Fruit fly (Drosophila melanogaster) whole organism, embryonic: ENCODE measurements around the gene CG46523.
A peak's percentile ranks its signal among the peaks of the same experiment; 100 is the strongest.

ENCODE experiments used
- Awh ChIP-seq: fragments of 200-800 bp; sonication (Bioruptor generic); IDR thresholded peaks from 2 replicates; pipeline ENCODE4, ENCODE4 v1.3.6; 2022; ENCODE audit warnings: missing biosample characterization, missing genetic modification characterization
- CG10543 ChIP-seq: fragments of 200-800 bp; sonication (Bioruptor generic); optimal IDR thresholded peaks from 3 replicates; lab custom pipeline; 2017; ENCODE audit warnings: missing biosample characterization, mild to moderate bottlenecking, missing genetic modification characterization, moderate library complexity
- CG11456 ChIP-seq: fragments of 200-800 bp; sonication (Bioruptor generic); IDR thresholded peaks from 3 replicates; pipeline ENCODE4 v1.3.6; 2022; ENCODE audit warnings: missing biosample characterization, missing genetic modification characterization
- CG11560 ChIP-seq: fragments of 200-800 bp; sonication (Bioruptor generic); IDR thresholded peaks from 3 replicates; pipeline ENCODE4 v1.3.6; 2022; ENCODE audit warnings: missing biosample characterization, missing genetic modification characterization
- CG12104 ChIP-seq: fragments of 200-800 bp; sonication (Bioruptor generic); optimal IDR thresholded peaks from 3 replicates; lab custom pipeline; 2016; ENCODE audit warnings: missing biosample characterization, missing genetic modification characterization
- CG12659 ChIP-seq: fragments of 200-800 bp; sonication (Bioruptor generic); optimal IDR thresholded peaks from 3 replicates; lab custom pipeline; 2017; ENCODE audit warnings: mild to moderate bottlenecking, missing biosample characterization, missing genetic modification reagents, missing genetic modification characterization
- CG15479 ChIP-seq: fragments of 200-800 bp; sonication (Bioruptor generic); optimal IDR thresholded peaks from 3 replicates; lab custom pipeline; 2019; ENCODE audit warnings: missing biosample characterization, mild to moderate bottlenecking, missing genetic modification characterization, moderate library complexity
- CG1602 ChIP-seq: fragments of 200-800 bp; sonication (Bioruptor generic); optimal IDR thresholded peaks from 3 replicates; lab custom pipeline; 2016; ENCODE audit warnings: missing biosample characterization, missing genetic modification characterization
- CG18764 ChIP-seq: fragments of 200-800 bp; sonication (Bioruptor generic); optimal IDR thresholded peaks from 3 replicates; lab custom pipeline; 2016; ENCODE audit warnings: missing biosample characterization, missing genetic modification characterization
- CG30020 ChIP-seq: fragments of 200-800 bp; optimal IDR thresholded peaks from 2 replicates; lab custom pipeline; 2019; ENCODE audit warnings: missing biosample characterization, mild to moderate bottlenecking, missing genetic modification characterization, moderate library complexity
- CG34224 ChIP-seq: fragments of 200-800 bp; sonication (Bioruptor generic); IDR thresholded peaks from 3 replicates; pipeline ENCODE4 v1.3.6; 2022; ENCODE audit warnings: missing biosample characterization, missing genetic modification characterization; ENCODE audit not compliant: partially characterized antibody
- CG4424 ChIP-seq: fragments of 200-800 bp; sonication (Bioruptor generic); optimal IDR thresholded peaks from 3 replicates; lab custom pipeline; 2016; ENCODE audit warnings: missing biosample characterization, missing genetic modification characterization
- CG7357 ChIP-seq: fragments of 200-800 bp; sonication (Bioruptor generic); IDR thresholded peaks from 3 replicates; pipeline ENCODE4 v1.3.6; 2022; ENCODE audit warnings: missing biosample characterization, missing genetic modification characterization
- CG9609 ChIP-seq: fragments of 200-800 bp; sonication (Bioruptor generic); optimal IDR thresholded peaks from 3 replicates; lab custom pipeline; 2016; ENCODE audit warnings: missing biosample characterization, missing genetic modification characterization
- CG9932 ChIP-seq: fragments of 200-800 bp; sonication (Bioruptor generic); IDR thresholded peaks from 2 replicates; pipeline ENCODE4 v1.3.6; 2022; ENCODE audit warnings: missing biosample characterization, missing genetic modification characterization
- CHES-1-like ChIP-seq: fragments of 200-800 bp; sonication (Bioruptor generic); optimal IDR thresholded peaks from 2 replicates; lab custom pipeline; 2016; ENCODE audit warnings: missing biosample characterization, missing genetic modification characterization
- D ChIP-seq, 2 experiments: fragments of 200-800 bp in 1 of 2; fragments of >200 bp in 1 of 2; sonication (Bioruptor generic) in 1 of 2; optimal IDR thresholded peaks; 2 replicates in 1 of 2; 3 replicates in 1 of 2; lab custom pipeline; 2017; ENCODE audit warnings: mild to moderate bottlenecking in 1 of 2, missing biosample characterization in 1 of 2, missing genetic modification characterization in 1 of 2, missing genetic modification reagents in 1 of 2
- Ets65A ChIP-seq: fragments of 200-800 bp; sonication (Bioruptor generic); peaks from one replicate; lab custom pipeline; 2016; ENCODE audit warnings: missing biosample characterization, missing genetic modification characterization
- Gsc ChIP-seq: fragments of 200-800 bp; sonication (Bioruptor generic); IDR thresholded peaks from 2 replicates; pipeline ENCODE4 v1.3.6; 2022; ENCODE audit warnings: missing biosample characterization, missing genetic modification characterization
- Hey ChIP-seq: fragments of 200-800 bp; sonication (Bioruptor generic); optimal IDR thresholded peaks from 3 replicates; lab custom pipeline; 2018; ENCODE audit warnings: missing biosample characterization, mild to moderate bottlenecking, missing genetic modification characterization
- HmgZ ChIP-seq: fragments of 200-800 bp; sonication (Bioruptor generic); optimal IDR thresholded peaks from 2 replicates; lab custom pipeline; 2018; ENCODE audit warnings: missing biosample characterization, mild to moderate bottlenecking, missing genetic modification characterization
- MBD-R2 ChIP-seq: fragments of 200-800 bp; sonication (Bioruptor generic); IDR thresholded peaks from 2 replicates; pipeline ENCODE4 v1.3.6; 2022; ENCODE audit warnings: missing biosample characterization, missing genetic modification characterization
- MESR4 ChIP-seq: fragments of 200-800 bp; sonication (Bioruptor generic); optimal IDR thresholded peaks from 2 replicates; lab custom pipeline; 2018; ENCODE audit warnings: missing biosample characterization, mild to moderate bottlenecking, missing genetic modification characterization, moderate library complexity
- NC2α ChIP-seq: fragments of 200-800 bp; sonication (Bioruptor generic); optimal IDR thresholded peaks from 2 replicates; lab custom pipeline; 2016; ENCODE audit warnings: missing biosample characterization, missing genetic modification characterization
- Nf-YC ChIP-seq: fragments of 200-800 bp; optimal IDR thresholded peaks from 3 replicates; lab custom pipeline; 2019; ENCODE audit warnings: missing biosample characterization, mild to moderate bottlenecking, missing genetic modification characterization, moderate library complexity
- Pdp1 ChIP-seq, 2 experiments: fragments of 200-800 bp; sonication (Bioruptor generic); optimal IDR thresholded peaks; 3 replicates each; lab custom pipeline; 2016; ENCODE audit warnings: missing biosample characterization in 2 of 2, missing genetic modification characterization in 2 of 2, mild to moderate bottlenecking in 1 of 2, moderate library complexity in 1 of 2
- Rfx ChIP-seq: fragments of 200-800 bp; sonication (Bioruptor generic); IDR thresholded peaks from 2 replicates; pipeline ENCODE4 v1.3.6; 2022; ENCODE audit warnings: missing biosample characterization, missing genetic modification characterization
- Sin3A ChIP-seq: fragments of >200 bp; optimal IDR thresholded peaks from 2 replicates; lab custom pipeline; 2018
- Sry-δ ChIP-seq: fragments of 200-800 bp; sonication (Bioruptor generic); optimal IDR thresholded peaks from 2 replicates; lab custom pipeline; 2016; ENCODE audit warnings: missing biosample characterization, missing genetic modification characterization
- ab ChIP-seq: fragments of 200-800 bp; sonication (Bioruptor generic); optimal IDR thresholded peaks from 2 replicates; lab custom pipeline; 2016; ENCODE audit warnings: missing biosample characterization, missing genetic modification characterization
- ato ChIP-seq: fragments of 200-800 bp; sonication (Bioruptor generic); IDR thresholded peaks from 2 replicates; pipeline ENCODE4 v1.3.6; 2022; ENCODE audit warnings: missing biosample characterization, missing genetic modification characterization; ENCODE audit not compliant: partially characterized antibody
- btn ChIP-seq: fragments of 200-800 bp; sonication (Bioruptor generic); optimal IDR thresholded peaks from 2 replicates; lab custom pipeline; 2016; ENCODE audit warnings: missing biosample characterization, missing genetic modification characterization
- chm ChIP-seq: fragments of 200-800 bp; sonication (Bioruptor generic); IDR thresholded peaks from 2 replicates; pipeline ENCODE4 v1.3.6; 2022; ENCODE audit warnings: missing biosample characterization, missing genetic modification characterization
- crol ChIP-seq: fragments of 200-800 bp; sonication (Bioruptor generic); IDR thresholded peaks from 2 replicates; pipeline ENCODE4 v1.3.6; 2022; ENCODE audit warnings: missing biosample characterization, missing genetic modification characterization
- en ChIP-seq: fragments of 200-800 bp; sonication (Bioruptor generic); optimal IDR thresholded peaks from 2 replicates; lab custom pipeline; 2016; ENCODE audit warnings: missing biosample characterization, missing genetic modification characterization
- ind ChIP-seq: fragments of 200-800 bp; sonication (Bioruptor generic); optimal IDR thresholded peaks from 3 replicates; lab custom pipeline; 2016; ENCODE audit warnings: missing biosample characterization, missing genetic modification characterization
- jumu ChIP-seq: fragments of 200-800 bp; sonication (Bioruptor generic); optimal IDR thresholded peaks from 3 replicates; lab custom pipeline; 2016; ENCODE audit warnings: missing biosample characterization, missing genetic modification characterization
- kni ChIP-seq: fragments of 200-800 bp; sonication (Bioruptor generic); optimal IDR thresholded peaks from 3 replicates; lab custom pipeline; 2017; ENCODE audit warnings: mild to moderate bottlenecking, missing biosample characterization, missing genetic modification reagents, missing genetic modification characterization
- nmo ChIP-seq: fragments of 200-800 bp; sonication (Bioruptor generic); optimal IDR thresholded peaks from 2 replicates; lab custom pipeline; 2018; ENCODE audit warnings: missing biosample characterization, mild to moderate bottlenecking, missing genetic modification characterization, moderate library complexity
- pfk ChIP-seq: fragments of 200-800 bp; sonication (Bioruptor generic); optimal IDR thresholded peaks from 2 replicates; lab custom pipeline; 2018; ENCODE audit warnings: missing biosample characterization, mild to moderate bottlenecking, missing genetic modification characterization, moderate library complexity
- psq ChIP-seq: fragments of 200-800 bp; sonication (Bioruptor generic); optimal IDR thresholded peaks from 2 replicates; lab custom pipeline; 2017; ENCODE audit warnings: missing biosample characterization, missing genetic modification characterization
- pum ChIP-seq: fragments of 200-800 bp; sonication (Bioruptor generic); optimal IDR thresholded peaks from 2 replicates; lab custom pipeline; 2016; ENCODE audit warnings: missing biosample characterization, missing genetic modification characterization
- rib ChIP-seq: fragments of 200-800 bp; sonication (Bioruptor generic); IDR thresholded peaks from 2 replicates; pipeline ENCODE4 v1.3.6; 2022; ENCODE audit warnings: missing biosample characterization, missing genetic modification characterization
- sisA ChIP-seq: fragments of 200-800 bp; sonication (Bioruptor generic); IDR thresholded peaks from 2 replicates; pipeline ENCODE4 v1.3.6; 2022; ENCODE audit warnings: missing biosample characterization, missing genetic modification characterization
- slbo ChIP-seq: fragments of 200-800 bp; sonication (Bioruptor generic); IDR thresholded peaks from 2 replicates; pipeline ENCODE4 v1.3.6; 2022; ENCODE audit warnings: missing biosample characterization, missing genetic modification characterization
- sug ChIP-seq: fragments of 200-800 bp; optimal IDR thresholded peaks from 2 replicates; lab custom pipeline; 2019; ENCODE audit warnings: missing biosample characterization, mild to moderate bottlenecking, missing genetic modification characterization, moderate library complexity
- tna ChIP-seq: fragments of 200-800 bp; sonication (Bioruptor generic); IDR thresholded peaks from 2 replicates; pipeline ENCODE4 v1.3.6; 2022; ENCODE audit warnings: missing biosample characterization, missing genetic modification characterization; ENCODE audit not compliant: partially characterized antibody
- vnd ChIP-seq: fragments of 200-800 bp; sonication (Bioruptor generic); IDR thresholded peaks from 3 replicates; pipeline ENCODE4 v1.3.6; 2022; ENCODE audit warnings: missing biosample characterization, missing genetic modification characterization; ENCODE audit not compliant: partially characterized antibody
- zf30C ChIP-seq: fragments of 200-800 bp; sonication (Bioruptor generic); optimal IDR thresholded peaks from 3 replicates; lab custom pipeline; 2018; ENCODE audit warnings: missing biosample characterization, mild to moderate bottlenecking, missing genetic modification characterization

Gene CG46523

dm6 chr3L:1967452-1968310, 28.8 kb upstream of the CG46523 start (continued):
- TF ChIP-seq CG34224: no peak
- TF ChIP-seq chm (GFP tag; lab: Robert Waterston, UW): no peak
- TF ChIP-seq kni (GFP tag; lab: Kevin White, UChicago): no peak
- no peak for TF ChIP-seq CG11456 (GFP tag; lab: Robert Waterston, UW)
- TF ChIP-seq CHES-1-like (GFP tag; lab: Kevin White, UChicago): no peak
- no peak for TF ChIP-seq CG15479 (GFP tag; lab: Kevin White, UChicago)
- no peak for TF ChIP-seq Sry-δ (GFP tag; lab: Kevin White, UChicago)
- TF ChIP-seq nmo (GFP tag; lab: Kevin White, UChicago): no peak
- no peak for TF ChIP-seq en
- no peak for TF ChIP-seq btn (GFP tag; lab: Kevin White, UChicago)
- TF ChIP-seq Sin3A (lab: Kevin White, UChicago): no peak
- no peak for TF ChIP-seq CG11560
- no peak for TF ChIP-seq CG9609 (GFP tag; lab: Kevin White, UChicago)
- TF ChIP-seq CG12104 (GFP tag; lab: Kevin White, UChicago): no peak
- TF ChIP-seq CG7357 (GFP tag; lab: Robert Waterston, UW): no peak
- no peak for TF ChIP-seq CG1602 (GFP tag; lab: Kevin White, UChicago)
- no peak for TF ChIP-seq ind (GFP tag; lab: Kevin White, UChicago)
- TF ChIP-seq ato (GFP tag; lab: Robert Waterston, UW): no peak
- TF ChIP-seq CG9932 (GFP tag; lab: Robert Waterston, UW): no peak
- TF ChIP-seq pfk (GFP tag; lab: Kevin White, UChicago): no peak
- TF ChIP-seq Nf-YC (tag; lab: Kevin White, UChicago): peak; percentile 64
- no peak for TF ChIP-seq CG18764
- no peak for TF ChIP-seq pum (GFP tag; lab: Kevin White, UChicago)
- TF ChIP-seq Awh (GFP tag; lab: Robert Waterston, UW): no peak
- no peak for TF ChIP-seq sisA (GFP tag; lab: Robert Waterston, UW)
- no peak for TF ChIP-seq zf30C (GFP tag; lab: Kevin White, UChicago)
- TF ChIP-seq Ets65A: no peak
- no peak for TF ChIP-seq tna (GFP tag; lab: Robert Waterston, UW)

dm6 chr3L:1964599-1965143, 25.8 kb upstream of the CG46523 start:
- TF ChIP-seq ab: no peak
- TF ChIP-seq slbo: no peak
- TF ChIP-seq Pdp1 (GFP tag; optimal IDR thresholded peaks at IDR 0.05; lab: Kevin White, UChicago): peak in 1 of 2 experiments; percentile 90
- TF ChIP-seq jumu (GFP tag; lab: Kevin White, UChicago): no peak
- TF ChIP-seq CG4424 (GFP tag; lab: Kevin White, UChicago): no peak
- TF ChIP-seq vnd (GFP tag; lab: Robert Waterston, UW): no peak
- peak; percentile 95 for TF ChIP-seq sug (tag; lab: Kevin White, UChicago)
- peak; percentile 8 for TF ChIP-seq CG12659 (GFP tag; lab: Kevin White, UChicago)
- no peak for TF ChIP-seq CG30020 (tag; lab: Kevin White, UChicago)
- peak; percentile 84 for TF ChIP-seq Hey (tag; lab: Kevin White, UChicago)
- 0 out of 2 replicates have a peak, but pooled peaks have one; percentile 10 for TF ChIP-seq MBD-R2 (GFP tag; lab: Robert Waterston, UW)
- no peak for TF ChIP-seq psq (GFP tag; lab: Kevin White, UChicago)
- peak; percentile 15; the same call in 1 of the 2 replicates for TF ChIP-seq rib
- TF ChIP-seq crol (GFP tag; lab: Robert Waterston, UW): 0 out of 2 replicates have a peak, but pooled peaks have one; percentile 34
- TF ChIP-seq NC2α (GFP tag; lab: Kevin White, UChicago): no peak
- no peak for TF ChIP-seq CG1602 (GFP tag; lab: Kevin White, UChicago)
- peak; percentile 77 for TF ChIP-seq CG10543
- TF ChIP-seq Gsc (GFP tag; lab: Robert Waterston, UW): no peak
- no peak for TF ChIP-seq D (optimal IDR thresholded peaks at IDR 0.05; lab: Kevin White, UChicago)
- no peak for TF ChIP-seq D (GFP tag; optimal IDR thresholded peaks at IDR 0.05; lab: Kevin White, UChicago)
- TF ChIP-seq HmgZ (tag; lab: Kevin White, UChicago): peak; percentile 10
- TF ChIP-seq MESR4 (GFP tag; lab: Kevin White, UChicago): no peak
- no peak for TF ChIP-seq Rfx (GFP tag; lab: Robert Waterston, UW)
